Worm (Caenorhabditis elegans) whole organism, L3 larva: Measurements from ENCODE around the gene Y4C6B.2.

ENCODE experiments used
- ama-1 ChIP-seq: fragments of 150-350 bp; optimal IDR thresholded peaks from 2 replicates; lab custom pipeline; 2018
- daf-12 ChIP-seq: fragments of 150-350 bp; optimal IDR thresholded peaks from 2 replicates; lab custom pipeline; 2014; ENCODE audit warnings: missing biosample characterization, missing genetic modification reagents, missing genetic modification characterization
- mdl-1 ChIP-seq: fragments of 150-350 bp; optimal IDR thresholded peaks from 2 replicates; lab custom pipeline; 2014; ENCODE audit warnings: missing biosample characterization, missing genetic modification characterization
- nfya-1 ChIP-seq: sonication (generic microtip); optimal IDR thresholded peaks from 2 replicates; lab custom pipeline; 2017; ENCODE audit warnings: missing genetic modification characterization, mild to moderate bottlenecking, missing compliant biosample characterization, antibody characterized with exemption, moderate library complexity; ENCODE audit not compliant: insufficient read depth
- nhr-77 ChIP-seq: fragments of 150-350 bp; optimal IDR thresholded peaks from 2 replicates; lab custom pipeline; 2014; ENCODE audit warnings: missing biosample characterization, missing genetic modification characterization

DNA sequence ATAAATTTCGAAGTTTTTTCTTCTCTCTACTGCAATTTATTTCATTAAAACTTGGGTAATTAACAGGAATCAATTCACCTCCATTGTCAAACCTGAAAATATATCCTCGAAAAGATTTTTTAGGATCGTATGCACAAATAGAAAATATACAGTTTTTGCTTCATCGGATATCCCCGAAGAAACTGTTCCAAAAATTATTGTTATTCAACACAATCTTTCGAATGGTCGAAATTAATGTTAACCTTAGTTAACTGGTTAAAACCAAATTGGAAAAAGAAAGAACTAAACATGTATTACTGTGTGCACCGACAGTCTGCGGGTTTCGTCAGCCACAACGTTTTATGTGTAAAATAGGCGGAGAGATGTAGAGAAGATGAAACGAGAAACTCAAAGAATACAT, 22.3 kb upstream of the Y4C6B.2 start:
- TF ChIP-seq nfya-1 (tag; lab: Kevin White, UChicago), result no peak
- TF ChIP-seq mdl-1 (tag; lab: Kevin White, UChicago), result no peak
- TF ChIP-seq ama-1 (lab: Kevin White, UChicago), result no peak
- TF ChIP-seq nhr-77 (tag; lab: Kevin White, UChicago), result no peak
- no peak for TF ChIP-seq daf-12
